Worm (Caenorhabditis elegans) whole organism, young adult: ENCODE results near the gene coa-3.

Experiments used
- B0035.1 ChIP-seq: sonication (generic microtip); optimal IDR thresholded peaks from 2 replicates; lab custom pipeline; 2016; ENCODE audit warnings: missing genetic modification characterization, mild to moderate bottlenecking, missing compliant biosample characterization, missing genotype, missing genetic modification reagents
- B0261.1 ChIP-seq: sonication (generic microtip); optimal IDR thresholded peaks from 2 replicates; lab custom pipeline; 2016; ENCODE audit warnings: mild to moderate bottlenecking, missing genetic modification characterization, moderate library complexity, missing compliant biosample characterization
- B0336.3 ChIP-seq: fragments of 200-800 bp; sonication (Bioruptor generic); IDR thresholded peaks from 2 replicates; pipeline ENCODE4 v1.3.6; 2022; ENCODE audit warnings: missing genetic modification characterization, missing compliant biosample characterization
- C06A6.2 ChIP-seq: fragments of 200-800 bp; sonication (Bioruptor generic); conservative IDR thresholded peaks from 2 replicates; pipeline ENCODE4 v1.3.6; 2022; ENCODE audit warnings: missing genetic modification characterization, missing compliant biosample characterization
- F23B12.7 ChIP-seq: sonication (generic microtip); optimal IDR thresholded peaks from 2 replicates; lab custom pipeline; 2017; ENCODE audit warnings: missing genetic modification characterization, mild to moderate bottlenecking, missing compliant biosample characterization, antibody characterized with exemption, moderate library complexity; ENCODE audit not compliant: insufficient read depth
- F33H1.4 ChIP-seq: fragments of 200-800 bp; sonication (Bioruptor generic); IDR thresholded peaks from 2 replicates; pipeline ENCODE4 v1.3.6; 2022; ENCODE audit warnings: missing genetic modification reagents, missing genetic modification characterization, missing compliant biosample characterization
- F57C9.4 ChIP-seq: sonication (generic microtip); optimal IDR thresholded peaks from 2 replicates; lab custom pipeline; 2017; ENCODE audit warnings: mild to moderate bottlenecking, missing genetic modification characterization, missing compliant biosample characterization
- T26A5.8 ChIP-seq: sonication (generic microtip); optimal IDR thresholded peaks from 2 replicates; lab custom pipeline; 2016; ENCODE audit warnings: missing genetic modification characterization, missing compliant biosample characterization
- Y79H2A.3 ChIP-seq: fragments of 200-800 bp; sonication (Bioruptor generic); conservative IDR thresholded peaks from 2 replicates; pipeline ENCODE4 v1.3.6; 2022; ENCODE audit warnings: missing genetic modification reagents, missing genetic modification characterization, missing compliant biosample characterization
- aptf-2 ChIP-seq: fragments of 200-800 bp; sonication (Bioruptor generic); conservative IDR thresholded peaks from 2 replicates; pipeline ENCODE4 v1.3.6; 2022; ENCODE audit warnings: missing genetic modification reagents, missing genetic modification characterization, missing compliant biosample characterization
- cebp-2 ChIP-seq: fragments of 200-800 bp; sonication (Bioruptor generic); IDR thresholded peaks from 2 replicates; pipeline ENCODE4 v1.3.6; 2022; ENCODE audit warnings: missing genetic modification characterization, missing compliant biosample characterization
- ceh-100 ChIP-seq: fragments of 200-800 bp; sonication (Bioruptor generic); IDR thresholded peaks from 2 replicates; pipeline ENCODE4 v1.3.6; 2022; ENCODE audit warnings: missing genetic modification reagents, missing genetic modification characterization, missing compliant biosample characterization
- ceh-27 ChIP-seq: fragments of 200-800 bp; sonication (Bioruptor generic); optimal IDR thresholded peaks from 2 replicates; lab custom pipeline; 2018; ENCODE audit warnings: mild to moderate bottlenecking, missing genetic modification characterization, moderate library complexity, missing compliant biosample characterization
- ceh-40 ChIP-seq: fragments of 200-800 bp; sonication (Bioruptor generic); IDR thresholded peaks from 2 replicates; pipeline ENCODE4 v1.3.6; 2022; ENCODE audit warnings: missing genetic modification characterization, missing compliant biosample characterization
- ceh-58 ChIP-seq: fragments of 200-800 bp; sonication (Bioruptor generic); IDR thresholded peaks from 2 replicates; pipeline ENCODE4 v1.3.6; 2022; ENCODE audit warnings: missing genetic modification characterization, missing compliant biosample characterization
- ceh-79 ChIP-seq: sonication (generic microtip); optimal IDR thresholded peaks from 2 replicates; lab custom pipeline; 2017; ENCODE audit warnings: mild to moderate bottlenecking, missing genetic modification characterization, missing compliant biosample characterization
- ceh-91 ChIP-seq: fragments of 200-800 bp; sonication (Bioruptor generic); IDR thresholded peaks from 2 replicates; pipeline ENCODE4 v1.3.6; 2022; ENCODE audit warnings: missing genetic modification reagents, missing genetic modification characterization, missing compliant biosample characterization
- dox-1 ChIP-seq: fragments of 200-800 bp; sonication (Bioruptor generic); IDR thresholded peaks from 2 replicates; pipeline ENCODE4 v1.3.6; 2022; ENCODE audit warnings: missing genetic modification reagents, missing genetic modification characterization, missing compliant biosample characterization
- ekl-4 ChIP-seq: fragments of 200-800 bp; sonication (Bioruptor generic); IDR thresholded peaks from 2 replicates; pipeline ENCODE4 v1.3.6; 2022; ENCODE audit warnings: missing genetic modification reagents, missing genetic modification characterization, missing compliant biosample characterization
- him-1 ChIP-seq: sonication (generic microtip); optimal IDR thresholded peaks from 2 replicates; lab custom pipeline; 2016; ENCODE audit warnings: missing genotype, missing genetic modification reagents, missing genetic modification characterization, missing compliant biosample characterization
- hlh-12 ChIP-seq: sonication (generic microtip); optimal IDR thresholded peaks from 2 replicates; lab custom pipeline; 2016; ENCODE audit warnings: missing genetic modification characterization, missing compliant biosample characterization
- hrde-1 ChIP-seq: sonication (generic microtip); optimal IDR thresholded peaks from 2 replicates; lab custom pipeline; 2016; ENCODE audit warnings: missing genetic modification characterization, mild to moderate bottlenecking, missing compliant biosample characterization, moderate library complexity, missing genotype, missing genetic modification reagents, borderline replicate concordance
- hsf-1 ChIP-seq: fragments of 200-800 bp; sonication (Bioruptor generic); IDR thresholded peaks from 2 replicates; pipeline ENCODE4 v1.3.6; 2022; ENCODE audit warnings: missing genetic modification reagents, missing genetic modification characterization, missing compliant biosample characterization
- lin-26 ChIP-seq: fragments of 200-800 bp; sonication (Bioruptor generic); IDR thresholded peaks from 2 replicates; pipeline ENCODE4 v1.3.6; 2022; ENCODE audit warnings: missing genetic modification reagents, missing genetic modification characterization, missing compliant biosample characterization
- madf-3 ChIP-seq: fragments of 200-800 bp; sonication (Bioruptor generic); IDR thresholded peaks from 2 replicates; pipeline ENCODE4 v1.3.6; 2022; ENCODE audit warnings: missing genetic modification reagents, missing genetic modification characterization, missing compliant biosample characterization
- madf-6 ChIP-seq: fragments of 200-800 bp; sonication (Bioruptor generic); IDR thresholded peaks from 2 replicates; pipeline ENCODE4 v1.3.6; 2022; ENCODE audit warnings: missing genetic modification reagents, missing genetic modification characterization, missing compliant biosample characterization
- madf-8 ChIP-seq: fragments of 200-800 bp; sonication (Bioruptor generic); conservative IDR thresholded peaks from 2 replicates; pipeline ENCODE4 v1.3.6; 2022; ENCODE audit warnings: missing genetic modification reagents, missing genetic modification characterization, missing compliant biosample characterization
- nhr-120 ChIP-seq: fragments of 200-800 bp; sonication (Bioruptor generic); IDR thresholded peaks from 2 replicates; pipeline ENCODE4 v1.3.6; 2022; ENCODE audit warnings: missing genetic modification characterization, missing compliant biosample characterization
- pha-4 ChIP-seq: fragments of 150-350 bp; sonication (generic microtip); optimal IDR thresholded peaks from 2 replicates; lab custom pipeline; 2014; ENCODE audit warnings: missing biosample characterization, missing genetic modification reagents, missing genetic modification characterization
- rcor-1 ChIP-seq: fragments of 200-800 bp; sonication (Bioruptor generic); IDR thresholded peaks from 2 replicates; pipeline ENCODE4 v1.3.6; 2022; ENCODE audit warnings: missing genetic modification reagents, missing genetic modification characterization, missing compliant biosample characterization
- somi-1 ChIP-seq: fragments of 200-800 bp; sonication (Bioruptor generic); optimal IDR thresholded peaks from 2 replicates; lab custom pipeline; 2018; ENCODE audit warnings: mild to moderate bottlenecking, missing genetic modification characterization, missing compliant biosample characterization
- tbp1 ChIP-seq: fragments of 200-800 bp; sonication (Bioruptor generic); optimal IDR thresholded peaks from 2 replicates; lab custom pipeline; 2018; ENCODE audit warnings: mild to moderate bottlenecking, missing genetic modification characterization, missing compliant biosample characterization
- tbx-9 ChIP-seq: sonication (generic microtip); optimal IDR thresholded peaks from 2 replicates; lab custom pipeline; 2016; ENCODE audit warnings: borderline replicate concordance, missing genetic modification characterization, inconsistent platforms, missing compliant biosample characterization
- zfh-2 ChIP-seq: fragments of 200-800 bp; sonication (Bioruptor generic); conservative IDR thresholded peaks from 2 replicates; pipeline ENCODE4 v1.3.6; 2022; ENCODE audit warnings: missing genetic modification reagents, missing genetic modification characterization, missing compliant biosample characterization
- ztf-18 ChIP-seq: sonication (generic microtip); optimal IDR thresholded peaks from 2 replicates; lab custom pipeline; 2016; ENCODE audit warnings: missing genotype, mild to moderate bottlenecking, missing genetic modification characterization, missing compliant biosample characterization
- ztf-26 ChIP-seq: sonication (generic microtip); optimal IDR thresholded peaks from 2 replicates; lab custom pipeline; 2017; ENCODE audit warnings: missing genetic modification characterization, missing compliant biosample characterization
- ztf-28 ChIP-seq: fragments of 200-800 bp; sonication (Bioruptor generic); IDR thresholded peaks from 2 replicates; pipeline ENCODE4 v1.3.6; 2022; ENCODE audit warnings: missing genetic modification reagents, missing genetic modification characterization, missing compliant biosample characterization
- ztf-6 ChIP-seq: fragments of 200-800 bp; sonication (Bioruptor generic); IDR thresholded peaks from 2 replicates; pipeline ENCODE4 v1.3.6; 2022; ENCODE audit warnings: missing genetic modification reagents, missing genetic modification characterization, missing compliant biosample characterization

The coa-3 gene

DNA sequence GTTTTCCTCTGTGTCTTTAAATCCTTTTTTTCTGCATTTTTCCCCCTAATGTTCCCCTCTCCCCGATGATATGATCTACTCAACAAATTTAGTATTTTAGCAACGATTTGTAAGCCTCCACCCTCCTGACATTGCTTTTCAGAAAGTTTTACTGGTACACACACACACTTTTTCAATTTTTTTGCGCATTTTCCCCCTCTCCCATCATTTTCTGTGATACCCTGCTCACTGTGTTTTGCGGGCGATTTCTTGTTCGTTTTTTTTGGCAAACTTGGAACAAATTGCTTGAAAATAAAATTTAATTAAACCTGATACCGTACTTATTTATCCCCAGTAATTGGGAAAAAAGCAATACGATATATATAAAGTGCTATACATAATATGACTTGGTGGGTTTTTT lies 11.8 kb downstream of the coa-3 start (continued):
- TF ChIP-seq ekl-4 (0 out of 2 replicates have a peak, but pooled peaks have one; percentile 48), ceh-91 (no peak), hlh-12 (tag; lab: Kevin White, UChicago) (no peak), hrde-1 (no peak), ztf-18 (no peak), F33H1.4 (GFP tag; lab: Robert Waterston, UW) (no peak), ceh-27 (no peak), aptf-2 (GFP tag; lab: Robert Waterston, UW) (0 out of 2 replicates have a peak, but pooled peaks have one; percentile 20), nhr-120 (GFP tag; lab: Robert Waterston, UW) (no peak)

DNA sequence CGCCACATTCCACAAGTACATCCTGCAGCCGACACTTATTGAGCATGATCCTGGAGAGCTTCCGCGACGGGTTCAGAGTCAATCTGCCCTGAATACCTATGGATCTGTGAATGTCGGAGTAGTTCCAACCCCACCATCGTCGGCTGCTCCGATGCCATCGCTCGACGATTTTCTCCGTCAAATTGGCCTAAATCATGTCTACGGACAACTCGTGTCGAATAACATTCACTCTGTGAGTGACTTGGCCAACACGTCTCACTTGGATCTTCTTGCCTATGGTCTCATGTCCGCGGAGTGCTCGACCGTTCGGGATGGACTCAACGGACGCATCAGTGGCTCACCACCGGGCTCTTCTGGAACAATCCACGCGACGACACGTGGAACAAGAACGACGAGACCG lies 12.3 kb downstream of the coa-3 start:
- TF ChIP-seq madf-3 (GFP tag; lab: Robert Waterston, UW): 0 out of 2 replicates have a peak, but pooled peaks have one; percentile 5
- TF ChIP-seq ztf-6 (GFP tag; lab: Robert Waterston, UW): no peak
- TF ChIP-seq zfh-2 (GFP tag; lab: Robert Waterston, UW): peak; percentile 57
- 0 out of 2 replicates have a peak, but pooled peaks have one; percentile 13 for TF ChIP-seq hsf-1

DNA sequence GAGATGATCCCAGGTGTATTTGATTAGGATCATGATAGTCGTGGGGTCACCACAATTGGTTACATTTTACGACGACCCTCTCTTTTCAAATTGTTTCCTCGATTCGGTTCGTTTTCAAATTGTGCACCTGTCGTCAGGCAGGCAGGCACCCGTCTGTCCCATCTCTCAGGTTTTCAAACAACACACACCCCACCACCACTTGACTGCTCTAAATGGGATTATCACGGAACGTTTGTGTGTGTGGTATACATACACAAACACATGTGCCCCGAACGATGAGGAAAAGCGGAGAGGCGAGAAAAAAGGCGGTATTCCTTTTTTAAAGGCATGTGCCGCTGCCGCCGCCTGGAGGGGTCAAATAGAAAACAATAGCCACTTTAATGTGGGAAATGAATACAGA lies 17.1 kb downstream of the coa-3 start:
- no peak for TF ChIP-seq nhr-120 (GFP tag; lab: Robert Waterston, UW)
- TF ChIP-seq hsf-1: 0 out of 2 replicates have a peak, but pooled peaks have one; percentile 21
- TF ChIP-seq ekl-4: no peak
- TF ChIP-seq dox-1 (GFP tag; lab: Robert Waterston, UW): no peak
- no peak for TF ChIP-seq B0336.3 (GFP tag; lab: Robert Waterston, UW)
- no peak for TF ChIP-seq madf-8 (GFP tag; lab: Robert Waterston, UW)
- no peak for TF ChIP-seq ztf-26 (tag; lab: Kevin White, UChicago)
- TF ChIP-seq Y79H2A.3: no peak

DNA sequence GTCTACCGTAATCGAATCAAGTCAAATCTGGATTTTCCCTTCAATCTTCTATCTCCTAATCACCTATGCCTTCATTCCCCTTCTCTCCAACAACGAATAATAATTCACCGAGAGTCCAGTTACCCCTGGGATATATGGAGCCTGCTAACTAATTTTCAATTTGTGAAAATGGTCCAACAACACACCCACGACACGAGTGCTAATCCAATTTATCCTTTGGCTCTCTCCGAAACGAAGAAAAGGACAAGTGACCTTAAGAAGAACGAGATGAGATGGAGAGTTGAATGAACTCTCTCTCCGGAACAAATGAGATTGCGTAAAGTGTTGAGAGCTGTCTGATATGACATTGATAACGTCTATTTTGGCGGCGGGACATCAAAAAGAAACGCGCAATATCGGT lies 18.1 kb downstream of the coa-3 start:
- no peak for TF ChIP-seq F57C9.4

DNA sequence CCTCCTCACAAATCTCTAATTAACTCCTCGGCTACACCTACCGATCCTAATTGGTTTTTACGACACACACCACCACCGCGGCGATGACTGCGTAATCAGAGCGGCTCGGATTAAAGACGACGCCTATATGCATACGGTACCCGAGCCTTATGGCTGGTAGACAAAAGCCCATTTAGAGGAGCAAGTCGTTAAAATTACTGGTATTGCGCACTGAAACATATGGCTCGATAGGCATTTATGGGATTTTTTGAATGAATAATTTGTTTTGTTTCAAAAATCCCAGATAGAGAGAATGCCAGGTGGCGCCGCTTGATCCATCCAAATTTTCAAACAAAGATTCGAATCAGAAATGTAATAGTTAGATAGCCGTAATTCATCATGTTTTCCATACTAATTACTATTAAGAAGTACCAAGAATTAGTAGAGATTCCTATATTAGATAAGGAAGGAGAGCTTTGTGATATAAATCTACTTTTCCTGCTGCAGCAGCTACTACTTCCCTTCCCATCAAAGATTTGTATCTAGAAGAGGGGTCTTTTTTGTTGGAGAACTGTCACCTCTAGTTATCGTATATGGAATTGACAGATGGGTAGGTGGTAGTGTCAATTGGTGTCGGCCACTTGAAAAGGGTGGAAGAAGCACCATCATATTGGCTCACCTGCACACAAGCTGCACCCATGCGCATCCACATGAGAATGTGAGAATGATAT lies 19.1 kb downstream of the coa-3 start:
- TF ChIP-seq ceh-40 (no peak), madf-3 (GFP tag; lab: Robert Waterston, UW) (0 out of 2 replicates have a peak, but pooled peaks have one; percentile 13), ztf-6 (GFP tag; lab: Robert Waterston, UW) (no peak)
- TF ChIP-seq, all 124 proteins: peak for 1

DNA sequence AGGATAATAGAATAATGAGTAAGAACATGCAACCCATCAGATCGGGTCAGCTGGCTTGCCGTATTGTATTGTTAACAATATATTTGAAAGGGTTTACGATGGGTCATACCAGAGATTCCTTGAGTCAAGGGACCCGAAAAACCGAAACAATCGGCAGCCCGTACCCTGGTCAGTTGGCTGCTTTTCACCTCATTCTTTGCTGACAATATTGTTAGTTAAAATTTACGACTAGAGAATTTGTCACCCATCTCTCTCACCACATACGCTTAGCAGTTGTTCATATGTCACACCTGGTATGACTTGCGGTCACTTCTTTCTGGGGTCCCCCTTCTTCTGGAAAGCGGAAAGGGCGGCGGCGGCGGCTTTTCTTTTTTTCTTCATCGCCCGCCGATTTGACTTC lies 21.3 kb downstream of the coa-3 start:
- TF ChIP-seq tbp1 (GFP tag; lab: Kevin White, UChicago) (no peak), somi-1 (GFP tag; lab: Kevin White, UChicago) (no peak), ceh-40 (no peak), F57C9.4 (no peak), hrde-1 (no peak), C06A6.2 (GFP tag; lab: Robert Waterston, UW) (no peak), rcor-1 (GFP tag; lab: Robert Waterston, UW) (no peak), T26A5.8 (no peak), hlh-12 (tag; lab: Kevin White, UChicago) (no peak)

DNA sequence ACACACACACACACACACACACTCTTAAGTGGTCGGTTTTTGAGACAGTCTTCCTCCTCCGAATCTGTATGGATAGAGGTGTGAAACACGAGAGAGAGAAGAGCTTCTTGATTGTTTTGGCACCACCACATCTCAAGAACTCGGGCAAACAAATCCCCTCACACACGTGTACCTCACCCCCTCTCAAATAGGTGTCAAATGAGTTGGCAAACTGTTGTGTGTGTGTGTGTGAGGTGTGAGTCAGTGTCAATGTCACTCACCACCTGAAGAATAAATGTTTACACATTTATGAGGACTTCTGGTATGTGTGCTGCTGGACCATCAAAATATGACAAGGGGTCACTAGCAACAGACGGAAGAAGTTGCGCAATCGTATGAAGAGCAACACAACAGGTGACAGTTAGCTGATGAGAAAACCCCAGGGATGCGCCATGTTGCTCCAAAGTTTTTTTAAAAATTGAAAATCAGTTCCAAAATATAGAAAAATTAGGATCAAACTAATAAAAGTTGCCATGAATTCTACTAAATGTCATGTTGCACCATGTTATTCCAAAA lies 22.4 kb downstream of the coa-3 start:
- TF ChIP-seq B0261.1 (tag; lab: Kevin White, UChicago) (no peak), F23B12.7 (tag; lab: Kevin White, UChicago) (no peak), cebp-2 (GFP tag; lab: Robert Waterston, UW) (no peak), ztf-28 (GFP tag; lab: Robert Waterston, UW) (no peak), madf-6 (GFP tag; lab: Robert Waterston, UW) (no peak), him-1 (tag; lab: Kevin White, UChicago) (no peak), B0035.1 (no peak), ceh-100 (GFP tag; lab: Robert Waterston, UW) (no peak), pha-4 (no peak), lin-26 (GFP tag; lab: Robert Waterston, UW) (no peak), ceh-58 (no peak), hrde-1 (no peak), ceh-79 (tag; lab: Kevin White, UChicago) (no peak), tbx-9 (no peak)
